Worm (Caenorhabditis elegans): ENCODE data around the gene C15F1.5.

Gene C15F1.5

ce11 chrII:6965573-6965972 is 4.8 kb downstream of the C15F1.5 start, which contains the start of gene tra-2:
TSS of gene tra-2 (minus strand) at chrII:6965673.
- TF ChIP-seq lin-13 (GFP tag; optimal IDR thresholded peaks at IDR 0.05) (no peak), F16B12.6 (tag; optimal IDR thresholded peaks at IDR 0.05) (no peak), ets-5 (GFP tag; IDR thresholded peaks at IDR 0.05) (no peak), nhr-20 (tag; optimal IDR thresholded peaks at IDR 0.05) (no peak), snu-23 (GFP tag; optimal IDR thresholded peaks at IDR 0.05) (no peak), lir-3 (tag; optimal IDR thresholded peaks at IDR 0.05; ENCODE audit: poor library complexity) (no peak), lsy-2 (tag; optimal IDR thresholded peaks at IDR 0.05) (no peak), ztf-11 (tag; optimal IDR thresholded peaks at IDR 0.05) (no peak), aha-1 (tag; optimal IDR thresholded peaks at IDR 0.05) (no peak), blmp-1 (tag; optimal IDR thresholded peaks at IDR 0.05) (no peak), pqm-1 (tag; optimal IDR thresholded peaks at IDR 0.05) (no peak), nhr-11 (tag; optimal IDR thresholded peaks at IDR 0.05) (no peak), fkh-10 (GFP tag; optimal IDR thresholded peaks at IDR 0.05) (no peak), nhr-19 (GFP tag; conservative IDR thresholded peaks at IDR 0.05) (no peak), mep-1 (tag; optimal IDR thresholded peaks at IDR 0.05) (no peak)

DNA sequence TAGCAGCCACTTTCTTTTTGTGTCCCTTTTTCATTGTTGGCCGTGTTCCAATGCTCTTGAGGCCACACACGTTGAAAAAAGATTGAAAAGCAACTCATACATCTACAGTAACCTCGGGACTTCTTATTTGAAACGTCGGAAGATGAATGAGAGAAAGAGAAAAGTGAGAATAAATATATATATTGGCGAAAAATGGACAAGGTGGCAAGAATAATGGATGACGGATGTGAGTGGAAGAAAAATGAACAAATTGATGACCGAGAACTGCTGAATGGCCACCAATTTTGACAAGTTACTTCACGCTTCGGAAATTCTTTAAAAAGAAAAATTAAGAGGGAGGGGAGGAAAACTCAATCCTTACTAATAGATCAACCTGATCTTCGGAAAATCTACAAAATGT is 12.3 kb downstream of the C15F1.5 start:
- no peak for TF ChIP-seq nhr-20 (tag; optimal IDR thresholded peaks at IDR 0.05)
- no peak for TF ChIP-seq fkh-4 (tag; optimal IDR thresholded peaks at IDR 0.05; ENCODE audit: borderline replicate concordance)
- no peak for TF ChIP-seq egl-13 (tag; optimal IDR thresholded peaks at IDR 0.05)
- TF ChIP-seq unc-62 (GFP tag; optimal IDR thresholded peaks at IDR 0.05): no peak
- no peak for TF ChIP-seq isw-1 (GFP tag; IDR thresholded peaks at IDR 0.05)
- no peak for TF ChIP-seq snpc-4 (tag; optimal IDR thresholded peaks at IDR 0.05)

DNA sequence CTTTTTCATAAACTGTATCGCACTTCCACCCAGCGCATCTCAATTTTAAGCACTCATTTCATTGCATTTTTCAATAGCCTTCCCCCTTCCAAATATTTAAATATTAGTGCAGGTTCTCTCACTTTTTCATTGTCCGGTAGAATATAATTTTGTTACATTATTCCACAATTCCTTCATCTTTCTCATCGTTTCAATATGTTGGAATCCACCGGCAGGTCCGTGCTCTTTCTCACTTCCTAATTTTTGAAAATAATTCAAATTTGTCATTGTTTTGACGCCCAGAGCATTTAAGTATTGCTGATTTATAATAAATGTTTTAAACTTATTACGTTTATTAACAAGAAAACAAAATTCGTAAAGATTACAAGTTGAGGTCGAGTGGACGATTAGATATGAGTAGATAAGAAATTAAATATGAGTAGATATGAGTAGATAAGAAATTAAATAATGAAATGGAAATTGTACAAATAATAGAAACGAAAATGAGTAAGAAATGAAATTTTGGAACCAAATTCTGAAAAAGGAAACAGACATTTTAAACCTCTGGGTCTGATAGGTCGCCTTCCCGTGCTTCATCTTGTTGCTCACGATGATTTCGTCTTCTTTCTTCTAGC is 15.2 kb downstream of the C15F1.5 start:
- TF ChIP-seq lsy-2 (tag; optimal IDR thresholded peaks at IDR 0.05): no peak
- TF ChIP-seq ztf-4 (tag; optimal IDR thresholded peaks at IDR 0.05): peak; percentile 10
- TF ChIP-seq nhr-237 (tag; optimal IDR thresholded peaks at IDR 0.05): no peak
- no peak for TF ChIP-seq C04F5.9 (tag; optimal IDR thresholded peaks at IDR 0.05)
- TF ChIP-seq nhr-12 (tag; optimal IDR thresholded peaks at IDR 0.05): no peak
- TF ChIP-seq fkh-10 (GFP tag; optimal IDR thresholded peaks at IDR 0.05): no peak
- TF ChIP-seq C34B4.2 (tag; optimal IDR thresholded peaks at IDR 0.05): no peak
- TF ChIP-seq hlh-17 (GFP tag; optimal IDR thresholded peaks at IDR 0.05; ENCODE audit: borderline replicate concordance): no peak
- TF ChIP-seq aly-2 (tag; optimal IDR thresholded peaks at IDR 0.05): peak; percentile 7
- no peak for TF ChIP-seq efl-1 (optimal IDR thresholded peaks at IDR 0.05)
- no peak for TF ChIP-seq efl-1 (GFP tag; optimal IDR thresholded peaks at IDR 0.05 in 1 of 2)
- no peak for TF ChIP-seq mef-2 (tag; optimal IDR thresholded peaks at IDR 0.05)
- TF ChIP-seq ceh-90 (tag; optimal IDR thresholded peaks at IDR 0.05): no peak

ce11 chrII:6951250-6951806 is 19.1 kb downstream of the C15F1.5 start, which contains the start of the genes malt-1 and ceh-38:
TSS of gene malt-1 (minus strand) at chrII:6951300.
TSS of gene ceh-38 (plus strand) at chrII:6951526.
- TF ChIP-seq nhr-20 (tag; optimal IDR thresholded peaks at IDR 0.05) (peak; percentile 96), Y116A8C.19 (tag; optimal IDR thresholded peaks at IDR 0.05; ENCODE audit: borderline replicate concordance) (no peak), egl-27 (tag; optimal IDR thresholded peaks at IDR 0.05) (peak; percentile 65 to 82), aha-1 (tag; optimal IDR thresholded peaks at IDR 0.05) (peak; percentile 85), efl-1 (optimal IDR thresholded peaks at IDR 0.05) (peak; percentile 90 to 94), efl-1 (GFP tag; optimal IDR thresholded peaks at IDR 0.05 in 1 of 2) (peak; percentile 77 to 98), zip-4 (GFP tag; optimal IDR thresholded peaks at IDR 0.05) (peak; percentile 66), ama-1 (optimal IDR thresholded peaks at IDR 0.05) (peak; percentile 81), pax-3 (tag; optimal IDR thresholded peaks at IDR 0.05) (peak; percentile 86), mef-2 (tag; optimal IDR thresholded peaks at IDR 0.05) (peak; percentile 78), C34B4.2 (tag; optimal IDR thresholded peaks at IDR 0.05) (no peak), ces-1 (GFP tag; optimal IDR thresholded peaks at IDR 0.05) (no peak), nhr-11 (tag; optimal IDR thresholded peaks at IDR 0.05) (peak; percentile 92), unc-86 (tag; optimal IDR thresholded peaks at IDR 0.05) (peak; percentile 97), nhr-12 (tag; optimal IDR thresholded peaks at IDR 0.05) (no peak), vab-15 (tag; optimal IDR thresholded peaks at IDR 0.05) (peak; percentile 78), nhr-76 (tag; optimal IDR thresholded peaks at IDR 0.05) (no peak), lir-3 (tag; optimal IDR thresholded peaks at IDR 0.05; ENCODE audit: poor library complexity) (peak; percentile 87), nhr-47 (tag; optimal IDR thresholded peaks at IDR 0.05) (peak; percentile 96), skn-1 (tag; optimal IDR thresholded peaks at IDR 0.05) (peak; percentile 93), swsn-7 (tag; optimal IDR thresholded peaks at IDR 0.05) (peak; percentile 95), snu-23 (GFP tag; optimal IDR thresholded peaks at IDR 0.05) (peak; percentile 98), grh-1 (GFP tag; IDR thresholded peaks at IDR 0.05) (peak; percentile 76), hpl-2 (GFP tag; optimal IDR thresholded peaks at IDR 0.05) (peak; percentile 67), C16A3.4 (tag; optimal IDR thresholded peaks at IDR 0.05) (peak; percentile 97), jun-1 (tag; optimal IDR thresholded peaks at IDR 0.05) (peak; percentile 92)

All from whole organism, L1 larva.